Worm (Caenorhabditis elegans) whole organism, L2 larva: ENCODE results near the gene mdh-1.

ENCODE experiments used
- C34F6.9 ChIP-seq: fragments of 150-350 bp; optimal IDR thresholded peaks from 2 replicates; lab custom pipeline; 2014; ENCODE audit warnings: missing biosample characterization, missing genetic modification characterization
- F13H6.1 ChIP-seq: sonication (generic microtip); optimal IDR thresholded peaks from 2 replicates; lab custom pipeline; 2016; ENCODE audit warnings: missing genetic modification characterization, missing compliant biosample characterization
- R02D3.7 ChIP-seq: fragments of 150-350 bp; optimal IDR thresholded peaks from 2 replicates; lab custom pipeline; 2014; ENCODE audit warnings: missing biosample characterization, missing genetic modification characterization
- Y55F3AM.14 ChIP-seq: fragments of 200-800 bp; sonication (Bioruptor generic); optimal IDR thresholded peaks from 2 replicates; lab custom pipeline; 2018; ENCODE audit warnings: mild to moderate bottlenecking, missing genetic modification characterization, missing compliant biosample characterization
- alr-1 ChIP-seq: fragments of 150-350 bp; optimal IDR thresholded peaks from 2 replicates; lab custom pipeline; 2014; ENCODE audit warnings: missing biosample characterization, missing genetic modification characterization
- aly-2 ChIP-seq: fragments of 150-350 bp; optimal IDR thresholded peaks from 2 replicates; lab custom pipeline; 2014; ENCODE audit warnings: missing biosample characterization, missing genetic modification characterization
- ama-1 ChIP-seq: fragments of 150-350 bp; optimal IDR thresholded peaks from 2 replicates; lab custom pipeline; 2018; ENCODE audit warnings: inconsistent platforms
- blmp-1 ChIP-seq: sonication (generic microtip); optimal IDR thresholded peaks from 2 replicates; lab custom pipeline; 2017; ENCODE audit warnings: missing genetic modification characterization, mild to moderate bottlenecking, missing compliant biosample characterization, antibody characterized with exemption, moderate library complexity; ENCODE audit not compliant: insufficient read depth
- ceh-16 ChIP-seq: fragments of 150-350 bp; optimal IDR thresholded peaks from 2 replicates; lab custom pipeline; 2014; ENCODE audit warnings: missing biosample characterization, missing genetic modification characterization
- crh-2 ChIP-seq: sonication (generic microtip); optimal IDR thresholded peaks from 2 replicates; lab custom pipeline; 2017; ENCODE audit warnings: missing biosample characterization, missing genetic modification characterization
- dmd-4 ChIP-seq: sonication (generic microtip); optimal IDR thresholded peaks from 2 replicates; lab custom pipeline; 2017; ENCODE audit warnings: missing biosample characterization, missing genetic modification characterization
- egl-27 ChIP-seq: sonication (generic microtip); optimal IDR thresholded peaks from 3 replicates; lab custom pipeline; 2017; ENCODE audit warnings: missing biosample characterization, missing genetic modification reagents, missing genetic modification characterization
- elt-1 ChIP-seq: fragments of 150-350 bp; optimal IDR thresholded peaks from 2 replicates; lab custom pipeline; 2014; ENCODE audit warnings: missing biosample characterization, missing genetic modification characterization
- elt-3 ChIP-seq: sonication (generic microtip); optimal IDR thresholded peaks from 2 replicates; lab custom pipeline; 2017; ENCODE audit warnings: missing biosample characterization, missing genetic modification characterization
- fos-1 ChIP-seq: fragments of 150-350 bp; optimal IDR thresholded peaks from 2 replicates; lab custom pipeline; 2014; ENCODE audit warnings: missing biosample characterization, missing genetic modification characterization
- gmeb-1 ChIP-seq: fragments of 150-350 bp; optimal IDR thresholded peaks from 2 replicates; lab custom pipeline; 2014; ENCODE audit warnings: missing biosample characterization, missing genetic modification characterization
- lin-11 ChIP-seq: fragments of 150-350 bp; sonication (generic microtip); optimal IDR thresholded peaks from 2 replicates; lab custom pipeline; 2014; ENCODE audit warnings: missing biosample characterization, missing genetic modification characterization, inconsistent platforms, mixed read lengths
- lin-39 ChIP-seq: fragments of 150-350 bp; optimal IDR thresholded peaks from 2 replicates; lab custom pipeline; 2014; ENCODE audit warnings: missing biosample characterization, missing genetic modification reagents, missing genetic modification characterization
- lsy-2 ChIP-seq, 2 experiments: fragments of 150-350 bp in 1 of 2; sonication (generic microtip) in 1 of 2; optimal IDR thresholded peaks; 2 replicates each; lab custom pipeline; 2014 to 2017; ENCODE audit warnings: missing biosample characterization in 2 of 2, missing genetic modification characterization in 2 of 2
- mab-5 ChIP-seq: fragments of 150-350 bp; optimal IDR thresholded peaks from 2 replicates; lab custom pipeline; 2014; ENCODE audit warnings: missing biosample characterization, missing genetic modification characterization
- mbf-1 ChIP-seq: sonication (generic microtip); optimal IDR thresholded peaks from 2 replicates; lab custom pipeline; 2017; ENCODE audit warnings: missing biosample characterization, missing genetic modification characterization
- mdl-1 ChIP-seq, 2 experiments: fragments of 150-350 bp in 1 of 2; sonication (generic microtip) in 1 of 2; optimal IDR thresholded peaks; 2 replicates each; lab custom pipeline; 2017; ENCODE audit warnings: missing biosample characterization in 2 of 2, missing genetic modification characterization in 2 of 2
- nhr-10 ChIP-seq: sonication (generic microtip); optimal IDR thresholded peaks from 2 replicates; lab custom pipeline; 2017; ENCODE audit warnings: missing biosample characterization, missing genetic modification characterization
- nhr-12 ChIP-seq: fragments of 150-350 bp; optimal IDR thresholded peaks from 2 replicates; lab custom pipeline; 2014; ENCODE audit warnings: missing biosample characterization, missing genetic modification characterization
- nhr-129 ChIP-seq: fragments of 150-350 bp; optimal IDR thresholded peaks from 2 replicates; lab custom pipeline; 2014; ENCODE audit warnings: missing biosample characterization, missing genetic modification characterization
- nhr-21 ChIP-seq: fragments of 150-350 bp; optimal IDR thresholded peaks from 2 replicates; lab custom pipeline; 2014; ENCODE audit warnings: missing biosample characterization, missing genetic modification characterization
- nhr-23 ChIP-seq: fragments of 150-350 bp; optimal IDR thresholded peaks from 2 replicates; lab custom pipeline; 2014; ENCODE audit warnings: missing biosample characterization, missing genetic modification reagents, missing genetic modification characterization
- nhr-237 ChIP-seq: fragments of 150-350 bp; optimal IDR thresholded peaks from 2 replicates; lab custom pipeline; 2014; ENCODE audit warnings: missing biosample characterization, missing genetic modification characterization
- nhr-25 ChIP-seq: fragments of 150-350 bp; sonication (generic microtip); optimal IDR thresholded peaks from 3 replicates; lab custom pipeline; 2014; ENCODE audit warnings: missing biosample characterization, missing genetic modification characterization
- nhr-77 ChIP-seq: fragments of 150-350 bp; optimal IDR thresholded peaks from 2 replicates; lab custom pipeline; 2014; ENCODE audit warnings: missing biosample characterization, missing genetic modification characterization
- peb-1 ChIP-seq: fragments of 150-350 bp; optimal IDR thresholded peaks from 2 replicates; lab custom pipeline; 2014; ENCODE audit warnings: missing biosample characterization, missing genetic modification characterization
- sem-4 ChIP-seq: fragments of 150-350 bp; optimal IDR thresholded peaks from 2 replicates; lab custom pipeline; 2014; ENCODE audit warnings: missing biosample characterization, missing genetic modification reagents, missing genetic modification characterization
- skn-1 ChIP-seq: sonication (generic microtip); optimal IDR thresholded peaks from 2 replicates; lab custom pipeline; 2017; ENCODE audit warnings: missing biosample characterization, missing genetic modification characterization
- sma-3 ChIP-seq: sonication (generic microtip); optimal IDR thresholded peaks from 2 replicates; lab custom pipeline; 2016; ENCODE audit warnings: missing genetic modification reagents, missing genetic modification characterization, missing compliant biosample characterization
- sma-9 ChIP-seq, 2 experiments: fragments of 150-350 bp in 1 of 2; sonication (generic microtip) in 1 of 2; optimal IDR thresholded peaks; 2 replicates each; lab custom pipeline; 2014 to 2016; ENCODE audit warnings: missing genetic modification characterization in 2 of 2, mild to moderate bottlenecking in 1 of 2, missing biosample characterization in 1 of 2, missing compliant biosample characterization in 1 of 2, missing genetic modification reagents in 1 of 2, moderate library complexity in 1 of 2
- snpc-4 ChIP-seq: fragments of 150-350 bp; optimal IDR thresholded peaks from 2 replicates; lab custom pipeline; 2014; ENCODE audit warnings: missing biosample characterization, missing genetic modification characterization
- unc-39 ChIP-seq: fragments of 150-350 bp; optimal IDR thresholded peaks from 2 replicates; lab custom pipeline; 2014; ENCODE audit warnings: missing biosample characterization, missing genetic modification characterization
- unc-55 ChIP-seq: fragments of 150-350 bp; sonication (generic microtip); optimal IDR thresholded peaks from 3 replicates; lab custom pipeline; 2014; ENCODE audit warnings: missing biosample characterization, missing genetic modification reagents, missing genetic modification characterization
- unc-62 ChIP-seq: fragments of 150-350 bp; optimal IDR thresholded peaks from 2 replicates; lab custom pipeline; 2014; ENCODE audit warnings: missing biosample characterization, missing genetic modification reagents, missing genetic modification characterization
- zag-1 ChIP-seq: fragments of 150-350 bp; optimal IDR thresholded peaks from 2 replicates; lab custom pipeline; 2014; ENCODE audit warnings: missing biosample characterization, missing genetic modification characterization
- ztf-1 ChIP-seq: fragments of 200-800 bp; sonication (Bioruptor generic); conservative IDR thresholded peaks from 2 replicates; pipeline ENCODE4 v1.3.6; 2022; ENCODE audit warnings: missing genetic modification characterization, missing compliant biosample characterization
- ztf-11 ChIP-seq: sonication (generic microtip); optimal IDR thresholded peaks from 2 replicates; lab custom pipeline; 2017; ENCODE audit warnings: missing biosample characterization, missing genetic modification characterization
- ztf-4 ChIP-seq: fragments of 150-350 bp; optimal IDR thresholded peaks from 2 replicates; lab custom pipeline; 2014; ENCODE audit warnings: missing biosample characterization, missing genetic modification characterization

The mdh-1 gene

ce11 chrV:6558103-6558502 lies 41.8 kb upstream of the mdh-1 start, which contains the start of gene spp-20:
Gene spp-20, minus strand, starts transcription at chrV:6558203.
- TF ChIP-seq nhr-129 (tag; lab: Kevin White, UChicago) (no peak), nhr-12 (tag; lab: Kevin White, UChicago) (no peak)
- TF ChIP-seq, all 48 proteins: peak for 0

- TF ChIP-seq zag-1 (tag; lab: Kevin White, UChicago) = no peak
- no peak for TF ChIP-seq nhr-129 (tag; lab: Kevin White, UChicago)
- TF ChIP-seq ztf-11 = no peak
- no peak for TF ChIP-seq gmeb-1 (tag; lab: Kevin White, UChicago)
- TF ChIP-seq ztf-1 (GFP tag; lab: Robert Waterston, UW) = no peak
- TF ChIP-seq mab-5 (tag; lab: Kevin White, UChicago) = no peak
- TF ChIP-seq nhr-10 (tag; lab: Kevin White, UChicago) = no peak
- no peak for TF ChIP-seq skn-1 (tag; lab: Kevin White, UChicago)
- no peak for TF ChIP-seq lin-11
- TF ChIP-seq dmd-4 (tag; lab: Kevin White, UChicago) = no peak
- TF ChIP-seq lsy-2 (tag; optimal IDR thresholded peaks at IDR 0.05; lab: Kevin White, UChicago) = no peak
- no peak for TF ChIP-seq R02D3.7 (tag; lab: Kevin White, UChicago)
- TF ChIP-seq sma-9 (GFP tag; optimal IDR thresholded peaks at IDR 0.05; lab: Kevin White, UChicago) = no peak
- no peak for TF ChIP-seq sma-9 (tag; optimal IDR thresholded peaks at IDR 0.05; lab: Kevin White, UChicago)
- TF ChIP-seq unc-62 (GFP tag; lab: Kevin White, UChicago) = no peak
- no peak for TF ChIP-seq C34F6.9 (tag; lab: Kevin White, UChicago)
- no peak for TF ChIP-seq nhr-77 (tag; lab: Kevin White, UChicago)
- TF ChIP-seq lin-39 (tag; lab: Kevin White, UChicago) = no peak
- TF ChIP-seq ceh-16 (tag; lab: Kevin White, UChicago) = no peak
- no peak for TF ChIP-seq peb-1
- TF ChIP-seq, all 48 proteins: peak for 0
Measured at ce11 chrV:6557035-6557434, 40.7 kb upstream of the mdh-1 start, which contains the start of gene spp-27. Gene spp-27, minus strand, starts transcription at chrV:6557135.

- TF ChIP-seq nhr-21 (tag; lab: Kevin White, UChicago) (no peak), unc-55 (no peak), F13H6.1 (tag; lab: Kevin White, UChicago) (no peak), elt-1 (tag; lab: Kevin White, UChicago) (no peak), mbf-1 (no peak), aly-2 (tag; lab: Kevin White, UChicago) (no peak), nhr-237 (tag; lab: Kevin White, UChicago) (no peak), snpc-4 (no peak), ama-1 (lab: Kevin White, UChicago) (no peak), peb-1 (no peak), nhr-129 (tag; lab: Kevin White, UChicago) (no peak), zag-1 (tag; lab: Kevin White, UChicago) (no peak), mdl-1 (tag; optimal IDR thresholded peaks at IDR 0.05; lab: Kevin White, UChicago) (no peak), nhr-77 (tag; lab: Kevin White, UChicago) (no peak)
- TF ChIP-seq, all 48 proteins: peak for 0
Measured at ce11 chrV:6554308-6554707, 38.0 kb upstream of the mdh-1 start, which contains the start of gene K04A8.19. Gene K04A8.19, minus strand, starts transcription at chrV:6554408.

ce11 chrV:6551707-6552390 lies 35.5 kb upstream of the mdh-1 start, which contains the start of gene twk-10:
Gene twk-10, plus strand, starts transcription at chrV:6552340.
- TF ChIP-seq snpc-4 (no peak), nhr-237 (tag; lab: Kevin White, UChicago) (no peak), nhr-129 (tag; lab: Kevin White, UChicago) (peak; percentile 54), unc-39 (tag; lab: Kevin White, UChicago) (no peak), mdl-1 (tag; optimal IDR thresholded peaks at IDR 0.05; lab: Kevin White, UChicago) (no peak), mab-5 (tag; lab: Kevin White, UChicago) (no peak), gmeb-1 (tag; lab: Kevin White, UChicago) (no peak), sem-4 (tag; lab: Kevin White, UChicago) (no peak), ztf-11 (no peak), nhr-10 (tag; lab: Kevin White, UChicago) (no peak), C34F6.9 (tag; lab: Kevin White, UChicago) (peak; percentile 18), sma-9 (GFP tag; optimal IDR thresholded peaks at IDR 0.05; lab: Kevin White, UChicago) (peak; percentile 43), sma-9 (tag; optimal IDR thresholded peaks at IDR 0.05; lab: Kevin White, UChicago) (no peak), mbf-1 (no peak), ama-1 (lab: Kevin White, UChicago) (no peak), Y55F3AM.14 (GFP tag; lab: Kevin White, UChicago) (no peak), sma-3 (GFP tag; lab: Kevin White, UChicago) (peak; percentile 19), egl-27 (tag; lab: Kevin White, UChicago) (no peak), aly-2 (tag; lab: Kevin White, UChicago) (no peak), peb-1 (no peak), nhr-25 (no peak), elt-3 (tag; lab: Kevin White, UChicago) (no peak), crh-2 (tag; lab: Kevin White, UChicago) (no peak), nhr-21 (tag; lab: Kevin White, UChicago) (no peak), alr-1 (tag; lab: Kevin White, UChicago) (no peak), lin-11 (no peak), dmd-4 (tag; lab: Kevin White, UChicago) (no peak), nhr-77 (tag; lab: Kevin White, UChicago) (no peak), nhr-23 (tag; lab: Kevin White, UChicago) (no peak), blmp-1 (no peak), fos-1 (peak; percentile 59), ztf-4 (tag; lab: Kevin White, UChicago) (no peak)
- TF ChIP-seq, all 48 proteins: peak for 5
